Fruit fly (Drosophila melanogaster) whole organism, pupa: ENCODE measurements around the gene CG5880.
A peak's percentile ranks its signal among the peaks of the same experiment; 100 is the strongest.

Experiments
- CG12605 ChIP-seq: fragments of 200-800 bp; sonication (Bioruptor generic); IDR thresholded peaks from 2 replicates; pipeline ENCODE4 v1.3.6; 2022; ENCODE audit warnings: missing biosample characterization, missing genetic modification characterization
- CG32121 ChIP-seq: fragments of 200-800 bp; sonication (Bioruptor generic); IDR thresholded peaks from 2 replicates; pipeline ENCODE4 v1.3.6; 2022; ENCODE audit warnings: missing biosample characterization, missing genetic modification characterization
- Pif1B ChIP-seq: fragments of 200-800 bp; sonication (Bioruptor generic); optimal IDR thresholded peaks from 3 replicates; lab custom pipeline; 2016; ENCODE audit warnings: missing biosample characterization, missing genetic modification characterization
- fd96Ca ChIP-seq: fragments of 200-800 bp; sonication (Bioruptor generic); IDR thresholded peaks from 3 replicates; pipeline ENCODE4 v1.3.6; 2022; ENCODE audit warnings: missing biosample characterization, missing genetic modification characterization
- rn ChIP-seq: fragments of 200-800 bp; sonication (Bioruptor generic); IDR thresholded peaks from 2 replicates; pipeline ENCODE4 v1.3.6; 2022; ENCODE audit warnings: missing biosample characterization, missing genetic modification characterization

- TF ChIP-seq Pif1B (GFP tag; lab: Kevin White, UChicago) = no peak
- TF ChIP-seq CG12605 = peak; percentile 70
- peak; percentile 89 for TF ChIP-seq CG32121
- TF ChIP-seq fd96Ca (GFP tag; lab: Robert Waterston, UW) = peak; percentile 96
- TF ChIP-seq rn (GFP tag; lab: Robert Waterston, UW) = peak; percentile 72; the same call in 1 of the 2 replicates
These were observed 4.6 kb upstream of the CG5880 start, which contains the start of the genes gb and CG5815 for dm6 chr3R:27111784-27112602.
